Fruit fly (Drosophila melanogaster) whole organism, prepupa: ENCODE data around the gene CG42300.

Source experiments
- CG6792 ChIP-seq: fragments of 200-800 bp; sonication (Bioruptor generic); optimal IDR thresholded peaks from 3 replicates; lab custom pipeline; 2016; ENCODE audit warnings: missing biosample characterization, missing genetic modification characterization
- CG6854 ChIP-seq: fragments of 200-800 bp; sonication (Bioruptor generic); optimal IDR thresholded peaks from 2 replicates; lab custom pipeline; 2017; ENCODE audit warnings: missing biosample characterization, mild to moderate bottlenecking, missing genetic modification characterization
- CG8319 ChIP-seq: fragments of 200-800 bp; sonication (Bioruptor generic); optimal IDR thresholded peaks from 3 replicates; lab custom pipeline; 2016; ENCODE audit warnings: missing biosample characterization, missing genetic modification characterization
- Hr39 ChIP-seq: fragments of 200-800 bp; sonication (Bioruptor generic); optimal IDR thresholded peaks from 2 replicates; lab custom pipeline; 2016; ENCODE audit warnings: missing biosample characterization, missing genetic modification characterization
- Met ChIP-seq: fragments of 200-800 bp; sonication (Bioruptor generic); optimal IDR thresholded peaks from 3 replicates; lab custom pipeline; 2016; ENCODE audit warnings: missing biosample characterization, missing genetic modification characterization
- Smox ChIP-seq: fragments of 200-800 bp; sonication (Bioruptor generic); optimal IDR thresholded peaks from 3 replicates; lab custom pipeline; 2016; ENCODE audit warnings: missing biosample characterization, missing genetic modification characterization
- Sox14 ChIP-seq: fragments of 200-800 bp; sonication (Bioruptor generic); optimal IDR thresholded peaks from 3 replicates; lab custom pipeline; 2016; ENCODE audit warnings: missing biosample characterization, missing genetic modification characterization
- esn ChIP-seq: fragments of 200-800 bp; sonication (Bioruptor generic); optimal IDR thresholded peaks from 2 replicates; lab custom pipeline; 2016; ENCODE audit warnings: missing biosample characterization, mild to moderate bottlenecking, missing genetic modification characterization, moderate library complexity
- fd59A ChIP-seq: fragments of 200-800 bp; sonication (Bioruptor generic); optimal IDR thresholded peaks from 2 replicates; lab custom pipeline; 2017; ENCODE audit warnings: missing biosample characterization, mild to moderate bottlenecking, missing genetic modification characterization, missing genetic modification reagents
- fd85E ChIP-seq: fragments of 200-800 bp; sonication (Bioruptor generic); optimal IDR thresholded peaks from 3 replicates; lab custom pipeline; 2016; ENCODE audit warnings: missing biosample characterization, missing genetic modification characterization
- pdm3 ChIP-seq: fragments of 200-800 bp; sonication (Bioruptor generic); optimal IDR thresholded peaks from 3 replicates; lab custom pipeline; 2016; ENCODE audit warnings: missing biosample characterization, missing genetic modification characterization
- ss ChIP-seq, 2 experiments: fragments of 200-800 bp; sonication (Bioruptor generic); optimal IDR thresholded peaks; 2 replicates in 1 of 2; 3 replicates in 1 of 2; lab custom pipeline; 2017 to 2018; ENCODE audit warnings: mild to moderate bottlenecking in 2 of 2, missing biosample characterization in 2 of 2, missing genetic modification characterization in 2 of 2, moderate library complexity in 1 of 2
- topi ChIP-seq: fragments of 200-800 bp; sonication (Bioruptor generic); optimal IDR thresholded peaks from 3 replicates; lab custom pipeline; 2016; ENCODE audit warnings: missing biosample characterization, missing genetic modification characterization
- vri ChIP-seq: fragments of 200-800 bp; sonication (Bioruptor generic); optimal IDR thresholded peaks from 3 replicates; lab custom pipeline; 2016; ENCODE audit warnings: missing biosample characterization, mild to moderate bottlenecking, missing genetic modification characterization

DNA sequence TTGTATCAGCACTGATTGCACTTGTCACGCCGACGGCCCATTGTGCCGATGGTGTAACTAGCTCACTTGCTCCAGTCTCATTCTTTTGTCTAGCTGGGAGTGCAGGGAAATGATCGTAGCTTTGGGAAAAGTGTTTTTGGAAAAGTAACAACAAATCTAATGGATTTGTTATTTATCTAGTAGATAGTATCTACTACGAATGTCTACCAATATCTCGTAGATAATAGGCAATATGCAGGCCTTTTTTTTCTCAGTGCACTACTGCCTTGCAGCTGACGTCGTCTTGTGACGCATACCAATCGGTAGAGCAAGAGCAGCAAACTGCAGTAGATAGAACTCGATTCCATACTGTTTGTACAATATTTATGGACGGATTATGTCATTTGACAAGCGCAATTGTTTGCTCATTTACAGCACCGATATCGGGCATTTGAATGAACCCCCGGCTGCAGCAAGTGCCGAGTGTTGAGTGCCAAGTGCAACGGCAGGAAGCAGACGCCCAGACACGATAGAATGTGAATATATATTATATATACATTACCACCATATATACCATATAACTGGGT lies 12.3 kb downstream of the CG42300 start:
- TF ChIP-seq CG6854 (GFP tag; lab: Kevin White, UChicago), result no peak
- TF ChIP-seq fd59A, result no peak
- TF ChIP-seq Hr39 (GFP tag; lab: Kevin White, UChicago), result no peak
- TF ChIP-seq Sox14 (GFP tag; lab: Kevin White, UChicago), result peak; percentile 61
- TF ChIP-seq fd85E (GFP tag; lab: Kevin White, UChicago), result no peak
- TF ChIP-seq topi, result peak; percentile 19
- TF ChIP-seq pdm3, result peak; percentile 65
- TF ChIP-seq CG6792 (GFP tag; lab: Kevin White, UChicago), result peak; percentile 63
- peak; percentile 53 for TF ChIP-seq vri (GFP tag; lab: Kevin White, UChicago)
- TF ChIP-seq Met (GFP tag; lab: Kevin White, UChicago), result no peak
- TF ChIP-seq ss (GFP tag; optimal IDR thresholded peaks at IDR 0.05; lab: Kevin White, UChicago), result peak in 1 of 2 experiments; percentile 39
- peak; percentile 9 for TF ChIP-seq CG8319 (GFP tag; lab: Kevin White, UChicago)
- peak; percentile 2 for TF ChIP-seq esn (GFP tag; lab: Kevin White, UChicago)
- TF ChIP-seq Smox (GFP tag; lab: Kevin White, UChicago), result no peak
